Fruit fly (Drosophila melanogaster) whole organism, prepupa: ENCODE data around the gene CecB.

Experiments used
- CG10631 ChIP-seq: fragments of 200-800 bp; sonication (Bioruptor generic); optimal IDR thresholded peaks from 2 replicates; lab custom pipeline; 2016; ENCODE audit warnings: missing biosample characterization, missing genetic modification characterization
- CG10669 ChIP-seq: fragments of 200-800 bp; sonication (Bioruptor generic); optimal IDR thresholded peaks from 3 replicates; lab custom pipeline; 2018; ENCODE audit warnings: missing biosample characterization, mild to moderate bottlenecking, missing genetic modification characterization, moderate library complexity
- CG11762 ChIP-seq: fragments of 200-800 bp; sonication (Bioruptor generic); optimal IDR thresholded peaks from 3 replicates; lab custom pipeline; 2016; ENCODE audit warnings: missing biosample characterization, missing genetic modification characterization; ENCODE audit not compliant: insufficient read depth
- CG11902 ChIP-seq: fragments of 200-800 bp; sonication (Bioruptor generic); optimal IDR thresholded peaks from 3 replicates; lab custom pipeline; 2016; ENCODE audit warnings: missing biosample characterization, missing genetic modification characterization
- CG15336 ChIP-seq: fragments of 200-800 bp; sonication (Bioruptor generic); IDR thresholded peaks from 2 replicates; pipeline ENCODE4 v1.3.6; 2022; ENCODE audit warnings: missing biosample characterization, missing genetic modification characterization
- CG1621 ChIP-seq: fragments of 200-800 bp; sonication (Bioruptor generic); optimal IDR thresholded peaks from 3 replicates; lab custom pipeline; 2018; ENCODE audit warnings: missing biosample characterization, mild to moderate bottlenecking, missing genetic modification characterization
- CG16779 ChIP-seq: fragments of 200-800 bp; sonication (Bioruptor generic); optimal IDR thresholded peaks from 3 replicates; lab custom pipeline; 2017; ENCODE audit warnings: missing biosample characterization, mild to moderate bottlenecking, missing genetic modification characterization
- CG31627 ChIP-seq: fragments of 200-800 bp; sonication (Bioruptor generic); optimal IDR thresholded peaks from 3 replicates; lab custom pipeline; 2016; ENCODE audit warnings: missing biosample characterization, missing genetic modification characterization
- CG34406 ChIP-seq: fragments of 200-800 bp; sonication (Bioruptor generic); optimal IDR thresholded peaks from 3 replicates; lab custom pipeline; 2016; ENCODE audit warnings: missing biosample characterization, missing genetic modification characterization
- CG4318 ChIP-seq: fragments of 200-800 bp; sonication (Bioruptor generic); optimal IDR thresholded peaks from 3 replicates; lab custom pipeline; 2017; ENCODE audit warnings: missing biosample characterization, mild to moderate bottlenecking, missing genetic modification characterization
- CG6808 ChIP-seq: fragments of 200-800 bp; sonication (Bioruptor generic); optimal IDR thresholded peaks from 3 replicates; lab custom pipeline; 2017; ENCODE audit warnings: missing biosample characterization, missing genetic modification characterization, mild to moderate bottlenecking, moderate library complexity, missing genetic modification reagents
- CG6854 ChIP-seq: fragments of 200-800 bp; sonication (Bioruptor generic); optimal IDR thresholded peaks from 2 replicates; lab custom pipeline; 2017; ENCODE audit warnings: missing biosample characterization, mild to moderate bottlenecking, missing genetic modification characterization
- CG7368 ChIP-seq: fragments of 200-800 bp; sonication (Bioruptor generic); optimal IDR thresholded peaks from 3 replicates; lab custom pipeline; 2016; ENCODE audit warnings: missing biosample characterization, missing genetic modification characterization
- CG8119 ChIP-seq: fragments of 200-800 bp; sonication (Bioruptor generic); IDR thresholded peaks from 3 replicates; pipeline ENCODE4 v1.3.6; 2022; ENCODE audit warnings: missing biosample characterization, missing genetic modification characterization
- CG8632 ChIP-seq: fragments of 200-800 bp; sonication (Bioruptor generic); optimal IDR thresholded peaks from 3 replicates; lab custom pipeline; 2016; ENCODE audit warnings: missing biosample characterization, missing genetic modification characterization
- CG9139 ChIP-seq: fragments of 200-800 bp; sonication (Bioruptor generic); optimal IDR thresholded peaks from 3 replicates; lab custom pipeline; 2017; ENCODE audit warnings: missing biosample characterization, mild to moderate bottlenecking, missing genetic modification characterization
- Eip75B ChIP-seq: fragments of 200-800 bp; sonication (Bioruptor generic); optimal IDR thresholded peaks from 3 replicates; lab custom pipeline; 2016; ENCODE audit warnings: missing biosample characterization, missing genetic modification characterization
- Eip78C ChIP-seq: fragments of 200-800 bp; sonication (Bioruptor generic); peaks from one replicate; lab custom pipeline; 2016; ENCODE audit warnings: missing biosample characterization, missing genetic modification characterization
- Ets21C ChIP-seq: fragments of 200-800 bp; sonication (Bioruptor generic); optimal IDR thresholded peaks from 3 replicates; lab custom pipeline; 2016; ENCODE audit warnings: missing biosample characterization, missing genetic modification characterization
- Ets96B ChIP-seq: fragments of 200-800 bp; optimal IDR thresholded peaks from 2 replicates; lab custom pipeline; 2019; ENCODE audit warnings: missing biosample characterization, mild to moderate bottlenecking, missing genetic modification characterization, moderate library complexity
- Gug ChIP-seq: fragments of 200-800 bp; sonication (Bioruptor generic); IDR thresholded peaks from 2 replicates; pipeline ENCODE4 v1.3.6; 2022; ENCODE audit warnings: missing biosample characterization, missing genetic modification characterization
- Hr39 ChIP-seq: fragments of 200-800 bp; sonication (Bioruptor generic); optimal IDR thresholded peaks from 2 replicates; lab custom pipeline; 2016; ENCODE audit warnings: missing biosample characterization, missing genetic modification characterization
- Hr4 ChIP-seq: fragments of 200-800 bp; sonication (Bioruptor generic); optimal IDR thresholded peaks from 3 replicates; lab custom pipeline; 2016; ENCODE audit warnings: missing biosample characterization, missing genetic modification characterization
- Lpt ChIP-seq: fragments of 200-800 bp; sonication (Bioruptor generic); optimal IDR thresholded peaks from 3 replicates; lab custom pipeline; 2016; ENCODE audit warnings: missing biosample characterization, missing genetic modification characterization
- Met ChIP-seq: fragments of 200-800 bp; sonication (Bioruptor generic); optimal IDR thresholded peaks from 3 replicates; lab custom pipeline; 2016; ENCODE audit warnings: missing biosample characterization, missing genetic modification characterization
- OdsH ChIP-seq: fragments of 200-800 bp; sonication (Bioruptor generic); optimal IDR thresholded peaks from 3 replicates; lab custom pipeline; 2016; ENCODE audit warnings: missing biosample characterization, missing genetic modification characterization
- Smox ChIP-seq: fragments of 200-800 bp; sonication (Bioruptor generic); optimal IDR thresholded peaks from 3 replicates; lab custom pipeline; 2016; ENCODE audit warnings: missing biosample characterization, missing genetic modification characterization
- Sox102F ChIP-seq: fragments of 200-800 bp; sonication (Bioruptor generic); optimal IDR thresholded peaks from 2 replicates; lab custom pipeline; 2016; ENCODE audit warnings: missing biosample characterization, mild to moderate bottlenecking, missing genetic modification characterization
- Sox14 ChIP-seq: fragments of 200-800 bp; sonication (Bioruptor generic); optimal IDR thresholded peaks from 3 replicates; lab custom pipeline; 2016; ENCODE audit warnings: missing biosample characterization, missing genetic modification characterization
- Sox15 ChIP-seq: fragments of 200-800 bp; sonication (Bioruptor generic); optimal IDR thresholded peaks from 3 replicates; lab custom pipeline; 2016; ENCODE audit warnings: missing biosample characterization, missing genetic modification characterization
- achi ChIP-seq: fragments of 200-800 bp; sonication (Bioruptor generic); optimal IDR thresholded peaks from 3 replicates; lab custom pipeline; 2016; ENCODE audit warnings: missing biosample characterization, missing genetic modification characterization
- cyc ChIP-seq: fragments of 200-800 bp; sonication (Bioruptor generic); optimal IDR thresholded peaks from 3 replicates; lab custom pipeline; 2016; ENCODE audit warnings: missing biosample characterization, missing genetic modification characterization
- dac ChIP-seq: fragments of 200-800 bp; sonication (Bioruptor generic); optimal IDR thresholded peaks from 2 replicates; lab custom pipeline; 2017; ENCODE audit warnings: missing biosample characterization, mild to moderate bottlenecking, missing genetic modification characterization
- dsx ChIP-seq: fragments of 200-800 bp; optimal IDR thresholded peaks from 3 replicates; lab custom pipeline; 2019; ENCODE audit warnings: missing biosample characterization, mild to moderate bottlenecking, missing genetic modification characterization, moderate library complexity; ENCODE audit not compliant: poor library complexity, severe bottlenecking
- eg ChIP-seq: fragments of 200-800 bp; sonication (Bioruptor generic); IDR thresholded peaks from 3 replicates; pipeline ENCODE4 v1.3.6; 2022; ENCODE audit warnings: missing biosample characterization, missing genetic modification characterization
- esn ChIP-seq: fragments of 200-800 bp; sonication (Bioruptor generic); optimal IDR thresholded peaks from 2 replicates; lab custom pipeline; 2016; ENCODE audit warnings: missing biosample characterization, mild to moderate bottlenecking, missing genetic modification characterization, moderate library complexity
- fd59A ChIP-seq: fragments of 200-800 bp; sonication (Bioruptor generic); optimal IDR thresholded peaks from 2 replicates; lab custom pipeline; 2017; ENCODE audit warnings: missing biosample characterization, mild to moderate bottlenecking, missing genetic modification characterization, missing genetic modification reagents
- fkh ChIP-seq: fragments of 200-800 bp; sonication (Bioruptor generic); optimal IDR thresholded peaks from 3 replicates; lab custom pipeline; 2017; ENCODE audit warnings: missing biosample characterization, mild to moderate bottlenecking, missing genetic modification characterization, moderate library complexity
- lz ChIP-seq: fragments of 200-800 bp; sonication (Bioruptor generic); optimal IDR thresholded peaks from 3 replicates; lab custom pipeline; 2016; ENCODE audit warnings: missing biosample characterization, missing genetic modification characterization
- net ChIP-seq: fragments of 200-800 bp; sonication (Bioruptor generic); optimal IDR thresholded peaks from 3 replicates; lab custom pipeline; 2016; ENCODE audit warnings: missing biosample characterization, missing genetic modification characterization
- pdm3 ChIP-seq: fragments of 200-800 bp; sonication (Bioruptor generic); optimal IDR thresholded peaks from 3 replicates; lab custom pipeline; 2016; ENCODE audit warnings: missing biosample characterization, missing genetic modification characterization
- salr ChIP-seq, 2 experiments: fragments of 200-800 bp; sonication (Bioruptor generic); optimal IDR thresholded peaks; 3 replicates each; lab custom pipeline; 2016 to 2018; ENCODE audit warnings: missing biosample characterization in 2 of 2, missing genetic modification characterization in 2 of 2, mild to moderate bottlenecking in 1 of 2
- spab ChIP-seq: fragments of 200-800 bp; sonication (Bioruptor generic); optimal IDR thresholded peaks from 2 replicates; lab custom pipeline; 2017; ENCODE audit warnings: missing biosample characterization, mild to moderate bottlenecking, missing genetic modification characterization, missing genetic modification reagents
- ss ChIP-seq, 2 experiments: fragments of 200-800 bp; sonication (Bioruptor generic); optimal IDR thresholded peaks; 2 replicates in 1 of 2; 3 replicates in 1 of 2; lab custom pipeline; 2017 to 2018; ENCODE audit warnings: mild to moderate bottlenecking in 2 of 2, missing biosample characterization in 2 of 2, missing genetic modification characterization in 2 of 2, moderate library complexity in 1 of 2
- svp ChIP-seq: fragments of 200-800 bp; sonication (Bioruptor generic); peaks from one replicate; lab custom pipeline; 2016; ENCODE audit warnings: missing biosample characterization, missing genetic modification characterization
- topi ChIP-seq: fragments of 200-800 bp; sonication (Bioruptor generic); optimal IDR thresholded peaks from 3 replicates; lab custom pipeline; 2016; ENCODE audit warnings: missing biosample characterization, missing genetic modification characterization
- vri ChIP-seq: fragments of 200-800 bp; sonication (Bioruptor generic); optimal IDR thresholded peaks from 3 replicates; lab custom pipeline; 2016; ENCODE audit warnings: missing biosample characterization, mild to moderate bottlenecking, missing genetic modification characterization

CecB gene

dm6 chr3R:30191462-30191874 is 22.1 kb downstream of the CecB start (continued):
- TF ChIP-seq vri (peak; percentile 4), CG4318 (GFP tag; lab: Kevin White, UChicago) (peak; percentile 36), CG10669 (GFP tag; lab: Kevin White, UChicago) (peak; percentile 4), Ets96B (tag; lab: Kevin White, UChicago) (no peak), OdsH (GFP tag; lab: Kevin White, UChicago) (peak; percentile 67), spab (GFP tag; lab: Kevin White, UChicago) (peak; percentile 30), CG11902 (peak; percentile 72), CG8632 (GFP tag; lab: Kevin White, UChicago) (peak; percentile 62), achi (peak; percentile 30), Gug (no peak), eg (no peak), cyc (peak; percentile 74), topi (GFP tag; lab: Kevin White, UChicago) (peak; percentile 87), CG1621 (tag; lab: Kevin White, UChicago) (no peak), CG34406 (GFP tag; lab: Kevin White, UChicago) (peak; percentile 71), pdm3 (peak; percentile 73), Lpt (no peak), Ets21C (peak; percentile 63), Hr4 (peak; percentile 1), CG8119 (GFP tag; lab: Robert Waterston, UW) (peak; percentile 34; the same call in 1 of the 3 replicates), CG7368 (peak; percentile 62), Sox14 (GFP tag; lab: Kevin White, UChicago) (peak; percentile 77), CG9139 (no peak)

DNA sequence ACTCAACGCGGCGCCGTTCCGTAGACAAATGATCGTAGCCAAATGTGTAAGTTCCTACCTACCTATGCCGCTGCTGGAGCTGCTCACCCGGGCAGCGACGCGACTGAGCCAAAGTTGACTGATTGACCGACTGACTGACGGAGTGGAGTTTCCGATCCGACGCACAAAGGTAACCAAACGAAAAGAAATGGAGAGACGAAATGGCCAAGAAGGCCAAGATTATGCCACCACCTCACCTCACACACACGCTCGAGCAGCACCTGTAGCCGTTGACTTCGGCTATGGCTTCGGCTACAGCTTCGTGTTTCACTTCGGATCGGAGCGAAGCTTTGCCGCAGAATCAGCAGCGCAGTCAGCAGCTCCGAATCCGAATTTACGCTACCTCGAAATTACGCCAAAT is 22.6 kb downstream of the CecB start, which contains the start of gene CG9747:
Gene CG9747 (minus strand): TSS at position 206 of the 400 bp plus-strand sequence.
- no peak for TF ChIP-seq vri
- peak; percentile 35 for TF ChIP-seq CG6854 (GFP tag; lab: Kevin White, UChicago)
- no peak for TF ChIP-seq Smox (GFP tag; lab: Kevin White, UChicago)
- no peak for TF ChIP-seq Sox102F
- TF ChIP-seq fkh (GFP tag; lab: Kevin White, UChicago): peak; percentile 18
- no peak for TF ChIP-seq Sox14 (GFP tag; lab: Kevin White, UChicago)
- TF ChIP-seq, all 60 proteins: peak for 2

dm6 chr3R:30189836-30190235 is 23.8 kb downstream of the CecB start:
- peak; percentile 44; the same call in 2 of the 3 replicates for TF ChIP-seq CG8119 (GFP tag; lab: Robert Waterston, UW)
- peak; percentile 76 for TF ChIP-seq OdsH (GFP tag; lab: Kevin White, UChicago)
- TF ChIP-seq Sox15 (GFP tag; lab: Kevin White, UChicago): peak; percentile 70
- TF ChIP-seq CG31627 (GFP tag; lab: Kevin White, UChicago): peak; percentile 76
- peak; percentile 60 for TF ChIP-seq Ets96B (tag; lab: Kevin White, UChicago)
- TF ChIP-seq net: peak; percentile 23
- peak; percentile 52 for TF ChIP-seq Sox102F
- TF ChIP-seq CG15336 (GFP tag; lab: Robert Waterston, UW): peak; percentile 35; the same call in 1 of the 2 replicates
- TF ChIP-seq CG11902: peak; percentile 63
- TF ChIP-seq salr (GFP tag; optimal IDR thresholded peaks at IDR 0.05; lab: Kevin White, UChicago): peak in 1 of 2 experiments; percentile 33
- no peak for TF ChIP-seq dac (GFP tag; lab: Kevin White, UChicago)
- TF ChIP-seq eg: peak; percentile 73; the same call in 2 of the 3 replicates
- peak; percentile 91 for TF ChIP-seq Eip78C (GFP tag; lab: Kevin White, UChicago)
- peak; percentile 24 for TF ChIP-seq CG11762 (GFP tag; lab: Kevin White, UChicago)
- TF ChIP-seq svp: peak; percentile 84
- peak; percentile 58 for TF ChIP-seq vri
- peak; percentile 22 to 54 for TF ChIP-seq ss (GFP tag; optimal IDR thresholded peaks at IDR 0.05; lab: Kevin White, UChicago)
- TF ChIP-seq pdm3: peak; percentile 71
- TF ChIP-seq lz (GFP tag; lab: Kevin White, UChicago): peak; percentile 70
- TF ChIP-seq Met (GFP tag; lab: Kevin White, UChicago): peak; percentile 69
- peak; percentile 70 for TF ChIP-seq CG8632 (GFP tag; lab: Kevin White, UChicago)
- TF ChIP-seq CG16779: no peak
- peak; percentile 39 for TF ChIP-seq fd59A (GFP tag; lab: Kevin White, UChicago)
- peak; percentile 55 for TF ChIP-seq CG10631 (GFP tag; lab: Kevin White, UChicago)
- peak; percentile 67 for TF ChIP-seq cyc
- TF ChIP-seq CG6854 (GFP tag; lab: Kevin White, UChicago): peak; percentile 16
- TF ChIP-seq Eip75B: peak; percentile 74
- TF ChIP-seq Hr39: peak; percentile 74
- peak; percentile 45 for TF ChIP-seq dsx (GFP tag; lab: Kevin White, UChicago)
- no peak for TF ChIP-seq Lpt
- TF ChIP-seq esn (GFP tag; lab: Kevin White, UChicago): peak; percentile 80
- TF ChIP-seq CG6808 (GFP tag; lab: Kevin White, UChicago): peak; percentile 58
- peak; percentile 4 for TF ChIP-seq CG4318 (GFP tag; lab: Kevin White, UChicago)
